Worm (Caenorhabditis elegans) whole organism, early embryonic: ENCODE data around the gene F38B6.4.

ENCODE experiments used
- B0310.2 ChIP-seq: sonication (generic microtip); optimal IDR thresholded peaks from 2 replicates; lab custom pipeline; 2016; ENCODE audit warnings: mild to moderate bottlenecking, missing genetic modification characterization, missing compliant biosample characterization
- F13C5.2 ChIP-seq: sonication (generic microtip); optimal IDR thresholded peaks from 2 replicates; lab custom pipeline; 2017; ENCODE audit warnings: mild to moderate bottlenecking, missing genetic modification characterization, inconsistent platforms, missing compliant biosample characterization
- aly-1 ChIP-seq: sonication (generic microtip); optimal IDR thresholded peaks from 2 replicates; lab custom pipeline; 2016; ENCODE audit warnings: missing genetic modification characterization, missing compliant biosample characterization
- ama-1 ChIP-seq: fragments of 150-350 bp; optimal IDR thresholded peaks from 2 replicates; lab custom pipeline; 2014
- ceh-13 ChIP-seq: fragments of 200-800 bp; sonication (Bioruptor generic); optimal IDR thresholded peaks from 2 replicates; lab custom pipeline; 2018; ENCODE audit warnings: mild to moderate bottlenecking, missing genetic modification characterization, missing compliant biosample characterization
- ceh-36 ChIP-seq: sonication (generic microtip); optimal IDR thresholded peaks from 2 replicates; lab custom pipeline; 2016; ENCODE audit warnings: missing genetic modification characterization, inconsistent platforms, missing compliant biosample characterization
- ets-7 ChIP-seq: sonication (generic microtip); optimal IDR thresholded peaks from 2 replicates; lab custom pipeline; 2016; ENCODE audit warnings: missing genotype, missing genetic modification characterization, missing compliant biosample characterization
- flt-1 ChIP-seq: fragments of 200-800 bp; sonication (Bioruptor generic); IDR thresholded peaks from 2 replicates; pipeline ENCODE4 v1.3.6; 2022; ENCODE audit warnings: missing genetic modification characterization, missing compliant biosample characterization
- hmbx-1 ChIP-seq: sonication (generic microtip); optimal IDR thresholded peaks from 2 replicates; lab custom pipeline; 2016; ENCODE audit warnings: mild to moderate bottlenecking, missing genetic modification characterization, missing compliant biosample characterization
- hmg-4 ChIP-seq: fragments of 200-800 bp; sonication (Bioruptor generic); optimal IDR thresholded peaks from 2 replicates; lab custom pipeline; 2018; ENCODE audit warnings: mild to moderate bottlenecking, missing genetic modification characterization, missing compliant biosample characterization
- hnd-1 ChIP-seq: sonication (generic microtip); optimal IDR thresholded peaks from 2 replicates; lab custom pipeline; 2016; ENCODE audit warnings: missing genetic modification characterization, missing compliant biosample characterization
- pes-1 ChIP-seq: fragments of 200-800 bp; sonication (Bioruptor generic); IDR thresholded peaks from 2 replicates; pipeline ENCODE4 v1.3.6; 2022; ENCODE audit warnings: missing genetic modification reagents, missing genetic modification characterization, missing compliant biosample characterization
- scrt-1 ChIP-seq: fragments of 200-800 bp; sonication (Bioruptor generic); IDR thresholded peaks from 2 replicates; pipeline ENCODE4 v1.3.6; 2022; ENCODE audit warnings: missing genetic modification characterization, missing compliant biosample characterization
- sea-1 ChIP-seq: fragments of 200-800 bp; sonication (Bioruptor generic); conservative IDR thresholded peaks from 2 replicates; pipeline ENCODE4 v1.3.6; 2022; ENCODE audit warnings: missing genetic modification characterization, missing compliant biosample characterization
- tbx-11 ChIP-seq: fragments of 200-800 bp; sonication (Bioruptor generic); IDR thresholded peaks from 2 replicates; pipeline ENCODE4 v1.3.6; 2022; ENCODE audit warnings: missing genetic modification characterization, missing compliant biosample characterization
- tbx-37 ChIP-seq: fragments of 200-800 bp; sonication (Bioruptor generic); conservative IDR thresholded peaks from 2 replicates; pipeline ENCODE4 v1.3.6; 2022; ENCODE audit warnings: missing genetic modification reagents, missing genetic modification characterization, missing compliant biosample characterization
- tra-4 ChIP-seq: sonication (generic microtip); optimal IDR thresholded peaks from 2 replicates; lab custom pipeline; 2017; ENCODE audit warnings: missing genetic modification characterization, missing compliant biosample characterization

F38B6.4 gene

ce11 chrX:6691653-6692052 lies 17.0 kb downstream of the F38B6.4 start:
- TF ChIP-seq tbx-11 (GFP tag; lab: Robert Waterston, UW) (no peak), tra-4 (tag; lab: Kevin White, UChicago) (no peak), F13C5.2 (tag; lab: Kevin White, UChicago) (no peak), hmg-4 (GFP tag; lab: Kevin White, UChicago) (no peak), ceh-13 (GFP tag; lab: Kevin White, UChicago) (no peak)

DNA sequence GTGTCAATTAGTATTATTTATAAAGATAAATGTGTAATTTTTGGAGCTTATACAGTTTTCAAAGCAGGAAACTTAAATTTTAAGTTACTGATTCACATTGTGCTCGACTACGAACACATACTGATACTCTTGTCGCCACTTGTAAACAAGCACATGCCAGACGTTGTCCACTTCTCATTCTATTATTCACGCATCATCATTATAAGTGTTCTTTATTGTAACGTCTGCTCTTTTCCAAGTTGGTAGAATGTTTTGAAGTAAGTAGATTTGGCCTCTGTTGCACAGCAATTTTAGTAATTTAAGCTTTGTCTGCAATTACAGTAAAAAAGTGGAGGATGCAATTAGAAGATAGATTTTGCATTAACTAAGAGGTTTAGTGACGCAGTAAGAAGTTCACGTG lies 18.2 kb downstream of the F38B6.4 start:
- TF ChIP-seq ets-7: no peak

ce11 chrX:6693331-6693730 lies 18.7 kb downstream of the F38B6.4 start, which contains the start of gene F38B6.3:
TSS of gene F38B6.3 (plus strand) at chrX:6693631.
- TF ChIP-seq scrt-1 (GFP tag; lab: Robert Waterston, UW) (no peak), ets-7 (no peak), aly-1 (tag; lab: Kevin White, UChicago) (no peak), F13C5.2 (tag; lab: Kevin White, UChicago) (no peak), hmbx-1 (tag; lab: Kevin White, UChicago) (no peak), ceh-36 (tag; lab: Kevin White, UChicago) (no peak), flt-1 (GFP tag; lab: Robert Waterston, UW) (no peak), tra-4 (tag; lab: Kevin White, UChicago) (no peak), ama-1 (lab: Kevin White, UChicago) (no peak), pes-1 (GFP tag; lab: Robert Waterston, UW) (no peak), B0310.2 (no peak), hnd-1 (tag; lab: Kevin White, UChicago) (no peak), sea-1 (no peak), ceh-13 (GFP tag; lab: Kevin White, UChicago) (no peak), tbx-37 (GFP tag; lab: Robert Waterston, UW) (no peak), tbx-11 (GFP tag; lab: Robert Waterston, UW) (no peak), hmg-4 (GFP tag; lab: Kevin White, UChicago) (no peak)

DNA sequence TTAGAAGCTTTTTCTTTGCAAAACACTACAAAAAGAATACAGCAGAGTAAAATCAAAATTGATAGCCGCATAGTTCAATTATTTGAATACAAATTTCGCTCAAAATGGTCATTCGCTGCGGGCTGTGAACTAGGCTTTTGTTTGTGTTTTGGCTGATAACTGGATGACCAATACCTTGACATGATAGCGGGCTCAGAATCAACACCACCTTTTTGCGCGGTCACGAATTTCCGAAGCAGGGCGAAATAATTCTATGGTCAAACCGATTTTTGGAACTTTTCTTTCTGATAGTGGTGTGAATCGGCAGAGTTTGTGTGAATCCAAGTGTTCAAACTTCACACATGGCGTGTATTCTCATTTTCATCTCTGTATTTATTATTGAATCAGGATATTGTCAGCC lies 23.6 kb downstream of the F38B6.4 start, which contains the start of the genes F38B6.7 and F38B6.2:
F38B6.7 (minus strand) TSS at position 101 of the 400 bp plus-strand sequence.
F38B6.2 (plus strand) TSS at position 267 of the 400 bp plus-strand sequence.
- TF ChIP-seq ama-1 (lab: Kevin White, UChicago) (no peak), hmbx-1 (tag; lab: Kevin White, UChicago) (no peak), hmg-4 (GFP tag; lab: Kevin White, UChicago) (no peak), hnd-1 (tag; lab: Kevin White, UChicago) (no peak), tbx-37 (GFP tag; lab: Robert Waterston, UW) (no peak), sea-1 (no peak), ceh-13 (GFP tag; lab: Kevin White, UChicago) (no peak), tra-4 (tag; lab: Kevin White, UChicago) (no peak), F13C5.2 (tag; lab: Kevin White, UChicago) (no peak), aly-1 (tag; lab: Kevin White, UChicago) (no peak), flt-1 (GFP tag; lab: Robert Waterston, UW) (no peak), scrt-1 (GFP tag; lab: Robert Waterston, UW) (no peak), pes-1 (GFP tag; lab: Robert Waterston, UW) (no peak), ets-7 (no peak), tbx-11 (GFP tag; lab: Robert Waterston, UW) (no peak), B0310.2 (no peak), ceh-36 (tag; lab: Kevin White, UChicago) (no peak)

DNA sequence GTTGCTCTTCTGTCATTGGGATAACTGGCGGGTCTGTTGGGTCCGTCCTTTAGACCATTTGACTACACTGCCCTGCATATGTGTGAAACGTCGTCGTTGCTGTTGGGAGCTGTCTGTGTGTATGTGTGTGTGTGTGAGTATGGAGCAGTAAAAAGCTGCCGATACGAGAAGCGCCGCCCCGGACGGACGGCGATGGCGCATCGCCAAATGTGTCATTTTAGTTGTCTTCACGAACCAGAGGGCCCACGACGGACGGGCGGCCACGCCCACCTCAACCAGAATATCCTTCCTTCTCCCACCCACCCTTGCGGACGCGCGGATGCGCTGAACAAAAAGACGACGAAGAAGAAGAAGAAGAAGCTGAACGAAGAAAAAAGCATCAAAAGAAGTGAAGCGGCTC lies 27.6 kb downstream of the F38B6.4 start, which contains the start of gene acr-2:
acr-2 (plus strand) TSS at position 301 of the 400 bp plus-strand sequence.
- TF ChIP-seq scrt-1 (GFP tag; lab: Robert Waterston, UW): 0 out of 2 replicates have a peak, but pooled peaks have one; percentile 15
- TF ChIP-seq tbx-11 (GFP tag; lab: Robert Waterston, UW): no peak

ce11 chrX:6705156-6705555 lies 30.5 kb downstream of the F38B6.4 start:
- TF ChIP-seq tbx-11 (GFP tag; lab: Robert Waterston, UW) (no peak), scrt-1 (GFP tag; lab: Robert Waterston, UW) (no peak), ama-1 (lab: Kevin White, UChicago) (no peak), ceh-13 (GFP tag; lab: Kevin White, UChicago) (no peak), sea-1 (no peak), hmbx-1 (tag; lab: Kevin White, UChicago) (no peak), hnd-1 (tag; lab: Kevin White, UChicago) (no peak), aly-1 (tag; lab: Kevin White, UChicago) (no peak), B0310.2 (no peak), ets-7 (no peak), tra-4 (tag; lab: Kevin White, UChicago) (no peak), ceh-36 (tag; lab: Kevin White, UChicago) (no peak), pes-1 (GFP tag; lab: Robert Waterston, UW) (no peak), tbx-37 (GFP tag; lab: Robert Waterston, UW) (no peak), F13C5.2 (tag; lab: Kevin White, UChicago) (no peak), flt-1 (GFP tag; lab: Robert Waterston, UW) (no peak), hmg-4 (GFP tag; lab: Kevin White, UChicago) (no peak)

DNA sequence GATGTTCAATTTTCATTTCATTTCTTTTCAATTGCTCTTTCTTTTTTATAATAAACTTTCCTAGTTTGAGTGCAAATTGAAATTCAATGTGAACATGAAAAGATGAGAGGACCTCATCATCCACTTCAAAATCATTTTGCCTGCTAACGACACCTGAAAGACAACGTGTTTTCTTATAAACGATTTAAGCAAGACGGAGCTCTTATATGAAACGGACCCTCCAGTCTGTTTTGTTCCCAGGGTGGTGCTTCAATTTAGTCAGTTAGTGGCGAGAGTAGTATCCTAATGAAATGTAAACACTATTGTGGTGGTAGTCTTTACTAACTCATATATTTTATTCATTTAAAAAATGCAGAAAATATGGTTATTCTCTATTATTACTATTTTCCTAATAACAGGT lies 34.6 kb downstream of the F38B6.4 start, which contains the start of gene acr-3:
acr-3 (plus strand) TSS at position 301 of the 400 bp plus-strand sequence.
- TF ChIP-seq tra-4 (tag; lab: Kevin White, UChicago) (no peak), sea-1 (no peak), ets-7 (no peak)

- TF ChIP-seq hnd-1 (tag; lab: Kevin White, UChicago) (no peak), tbx-11 (GFP tag; lab: Robert Waterston, UW) (no peak), hmbx-1 (tag; lab: Kevin White, UChicago) (no peak), F13C5.2 (tag; lab: Kevin White, UChicago) (no peak), B0310.2 (no peak)
Observed at ce11 chrX:6713277-6713676, 38.6 kb downstream of the F38B6.4 start, which contains the start of gene nas-11. TSS of gene nas-11 (plus strand) at chrX:6713577.
